Worm (Caenorhabditis elegans) whole organism, young adult: ENCODE results near the gene F36D4.4.

ENCODE experiments used
- B0019.2 ChIP-seq: fragments of 200-800 bp; sonication (Bioruptor generic); conservative IDR thresholded peaks from 2 replicates; pipeline ENCODE4 v1.3.6; 2022; ENCODE audit warnings: missing genetic modification reagents, missing genetic modification characterization, missing compliant biosample characterization
- B0035.1 ChIP-seq: sonication (generic microtip); optimal IDR thresholded peaks from 2 replicates; lab custom pipeline; 2016; ENCODE audit warnings: missing genetic modification characterization, mild to moderate bottlenecking, missing compliant biosample characterization, missing genotype, missing genetic modification reagents
- B0336.3 ChIP-seq: fragments of 200-800 bp; sonication (Bioruptor generic); IDR thresholded peaks from 2 replicates; pipeline ENCODE4 v1.3.6; 2022; ENCODE audit warnings: missing genetic modification characterization, missing compliant biosample characterization
- C06A6.2 ChIP-seq: fragments of 200-800 bp; sonication (Bioruptor generic); conservative IDR thresholded peaks from 2 replicates; pipeline ENCODE4 v1.3.6; 2022; ENCODE audit warnings: missing genetic modification characterization, missing compliant biosample characterization
- C17E4.6 ChIP-seq: fragments of 200-800 bp; sonication (Bioruptor generic); IDR thresholded peaks from 2 replicates; pipeline ENCODE4 v1.3.6; 2022; ENCODE audit warnings: missing genetic modification reagents, missing genetic modification characterization, missing compliant biosample characterization
- D2030.7 ChIP-seq: fragments of 200-800 bp; sonication (Bioruptor generic); IDR thresholded peaks from 2 replicates; pipeline ENCODE4 v1.3.6; 2022; ENCODE audit warnings: missing genetic modification reagents, missing genetic modification characterization, missing compliant biosample characterization
- F22D6.2 ChIP-seq: sonication (generic microtip); optimal IDR thresholded peaks from 2 replicates; lab custom pipeline; 2016; ENCODE audit warnings: mild to moderate bottlenecking, missing genetic modification characterization, missing compliant biosample characterization
- F23B12.7 ChIP-seq: sonication (generic microtip); optimal IDR thresholded peaks from 2 replicates; lab custom pipeline; 2017; ENCODE audit warnings: missing genetic modification characterization, mild to moderate bottlenecking, missing compliant biosample characterization, antibody characterized with exemption, moderate library complexity; ENCODE audit not compliant: insufficient read depth
- F33H1.4 ChIP-seq: fragments of 200-800 bp; sonication (Bioruptor generic); IDR thresholded peaks from 2 replicates; pipeline ENCODE4 v1.3.6; 2022; ENCODE audit warnings: missing genetic modification reagents, missing genetic modification characterization, missing compliant biosample characterization
- F57A8.1 ChIP-seq: fragments of 200-800 bp; sonication (Bioruptor generic); optimal IDR thresholded peaks from 2 replicates; lab custom pipeline; 2018; ENCODE audit warnings: mild to moderate bottlenecking, missing genetic modification characterization, moderate library complexity, missing compliant biosample characterization
- K11D2.4 ChIP-seq: fragments of 200-800 bp; sonication (Bioruptor generic); IDR thresholded peaks from 2 replicates; pipeline ENCODE4 v1.3.6; 2022; ENCODE audit warnings: missing genetic modification reagents, missing genetic modification characterization, missing compliant biosample characterization
- Y56A3A.18 ChIP-seq: fragments of 200-800 bp; sonication (Bioruptor generic); IDR thresholded peaks from 2 replicates; pipeline ENCODE4 v1.3.6; 2022; ENCODE audit warnings: missing genetic modification reagents, missing genetic modification characterization, missing compliant biosample characterization
- aptf-3 ChIP-seq: fragments of 200-800 bp; sonication (Bioruptor generic); IDR thresholded peaks from 2 replicates; pipeline ENCODE4 v1.3.6; 2022; ENCODE audit warnings: missing genetic modification characterization, missing compliant biosample characterization
- ccch-3 ChIP-seq: fragments of 200-800 bp; sonication (Bioruptor generic); optimal IDR thresholded peaks from 2 replicates; lab custom pipeline; 2018; ENCODE audit warnings: mild to moderate bottlenecking, missing genetic modification characterization, missing compliant biosample characterization
- ceh-27 ChIP-seq: fragments of 200-800 bp; sonication (Bioruptor generic); optimal IDR thresholded peaks from 2 replicates; lab custom pipeline; 2018; ENCODE audit warnings: mild to moderate bottlenecking, missing genetic modification characterization, moderate library complexity, missing compliant biosample characterization
- ceh-40 ChIP-seq: fragments of 200-800 bp; sonication (Bioruptor generic); IDR thresholded peaks from 2 replicates; pipeline ENCODE4 v1.3.6; 2022; ENCODE audit warnings: missing genetic modification characterization, missing compliant biosample characterization
- ceh-91 ChIP-seq: fragments of 200-800 bp; sonication (Bioruptor generic); IDR thresholded peaks from 2 replicates; pipeline ENCODE4 v1.3.6; 2022; ENCODE audit warnings: missing genetic modification reagents, missing genetic modification characterization, missing compliant biosample characterization
- chd-7 ChIP-seq: sonication (generic microtip); optimal IDR thresholded peaks from 2 replicates; lab custom pipeline; 2016; ENCODE audit warnings: mild to moderate bottlenecking, missing genetic modification characterization, moderate library complexity, missing compliant biosample characterization
- die-1 ChIP-seq: sonication (generic microtip); optimal IDR thresholded peaks from 2 replicates; lab custom pipeline; 2016; ENCODE audit warnings: missing genotype, mild to moderate bottlenecking, missing genetic modification characterization, missing compliant biosample characterization
- dox-1 ChIP-seq: fragments of 200-800 bp; sonication (Bioruptor generic); IDR thresholded peaks from 2 replicates; pipeline ENCODE4 v1.3.6; 2022; ENCODE audit warnings: missing genetic modification reagents, missing genetic modification characterization, missing compliant biosample characterization
- dpl-1 ChIP-seq: fragments of 150-350 bp; optimal IDR thresholded peaks from 2 replicates; lab custom pipeline; 2014; ENCODE audit warnings: missing biosample characterization, missing genetic modification reagents, missing genetic modification characterization
- ekl-4 ChIP-seq: fragments of 200-800 bp; sonication (Bioruptor generic); IDR thresholded peaks from 2 replicates; pipeline ENCODE4 v1.3.6; 2022; ENCODE audit warnings: missing genetic modification reagents, missing genetic modification characterization, missing compliant biosample characterization
- ets-4 ChIP-seq: fragments of 200-800 bp; sonication (Bioruptor generic); optimal IDR thresholded peaks from 2 replicates; lab custom pipeline; 2018; ENCODE audit warnings: mild to moderate bottlenecking, missing genetic modification characterization, missing compliant biosample characterization
- hrde-1 ChIP-seq: sonication (generic microtip); optimal IDR thresholded peaks from 2 replicates; lab custom pipeline; 2016; ENCODE audit warnings: missing genetic modification characterization, mild to moderate bottlenecking, missing compliant biosample characterization, moderate library complexity, missing genotype, missing genetic modification reagents, borderline replicate concordance
- hsf-1 ChIP-seq: fragments of 200-800 bp; sonication (Bioruptor generic); IDR thresholded peaks from 2 replicates; pipeline ENCODE4 v1.3.6; 2022; ENCODE audit warnings: missing genetic modification reagents, missing genetic modification characterization, missing compliant biosample characterization
- lin-35 ChIP-seq, 3 experiments: fragments of 150-350 bp in 2 of 3; sonication (generic microtip) in 1 of 3; optimal IDR thresholded peaks; 2 replicates each; lab custom pipeline; 2014 to 2018; ENCODE audit warnings: missing biosample characterization in 3 of 3, missing genetic modification characterization in 3 of 3, missing genetic modification reagents in 3 of 3
- lin-40 ChIP-seq: sonication (generic microtip); optimal IDR thresholded peaks from 2 replicates; lab custom pipeline; 2016; ENCODE audit warnings: missing genetic modification characterization, mild to moderate bottlenecking, missing compliant biosample characterization, missing genotype, missing genetic modification reagents
- lin-54 ChIP-seq: fragments of 200-800 bp; sonication (Bioruptor generic); optimal IDR thresholded peaks from 2 replicates; lab custom pipeline; 2018; ENCODE audit warnings: mild to moderate bottlenecking, missing genetic modification characterization, missing compliant biosample characterization
- lsl-1 ChIP-seq: fragments of 200-800 bp; sonication (Bioruptor generic); optimal IDR thresholded peaks from 2 replicates; lab custom pipeline; 2018; ENCODE audit warnings: mild to moderate bottlenecking, missing genetic modification characterization, moderate library complexity, missing compliant biosample characterization
- madf-3 ChIP-seq: fragments of 200-800 bp; sonication (Bioruptor generic); IDR thresholded peaks from 2 replicates; pipeline ENCODE4 v1.3.6; 2022; ENCODE audit warnings: missing genetic modification reagents, missing genetic modification characterization, missing compliant biosample characterization
- madf-6 ChIP-seq: fragments of 200-800 bp; sonication (Bioruptor generic); IDR thresholded peaks from 2 replicates; pipeline ENCODE4 v1.3.6; 2022; ENCODE audit warnings: missing genetic modification reagents, missing genetic modification characterization, missing compliant biosample characterization
- nhr-179 ChIP-seq: sonication (generic microtip); optimal IDR thresholded peaks from 2 replicates; lab custom pipeline; 2016; ENCODE audit warnings: mild to moderate bottlenecking, missing genetic modification characterization, missing compliant biosample characterization
- nhr-80 ChIP-seq: sonication (generic microtip); optimal IDR thresholded peaks from 2 replicates; lab custom pipeline; 2016; ENCODE audit warnings: missing genetic modification characterization, missing compliant biosample characterization
- pha-4 ChIP-seq: fragments of 150-350 bp; sonication (generic microtip); optimal IDR thresholded peaks from 2 replicates; lab custom pipeline; 2014; ENCODE audit warnings: missing biosample characterization, missing genetic modification reagents, missing genetic modification characterization
- rcor-1 ChIP-seq: fragments of 200-800 bp; sonication (Bioruptor generic); IDR thresholded peaks from 2 replicates; pipeline ENCODE4 v1.3.6; 2022; ENCODE audit warnings: missing genetic modification reagents, missing genetic modification characterization, missing compliant biosample characterization
- sea-2 ChIP-seq: fragments of 200-800 bp; sonication (Bioruptor generic); IDR thresholded peaks from 2 replicates; pipeline ENCODE4 v1.3.6; 2022; ENCODE audit warnings: missing genetic modification characterization, missing compliant biosample characterization
- snpc-1.3 ChIP-seq: sonication (generic microtip); optimal IDR thresholded peaks from 2 replicates; lab custom pipeline; 2017; ENCODE audit warnings: missing genetic modification characterization, mild to moderate bottlenecking, missing compliant biosample characterization, antibody characterized with exemption, moderate library complexity, missing genotype, missing genetic modification reagents; ENCODE audit not compliant: insufficient read depth
- somi-1 ChIP-seq: fragments of 200-800 bp; sonication (Bioruptor generic); optimal IDR thresholded peaks from 2 replicates; lab custom pipeline; 2018; ENCODE audit warnings: mild to moderate bottlenecking, missing genetic modification characterization, missing compliant biosample characterization
- tlf-1 ChIP-seq: fragments of 200-800 bp; sonication (Bioruptor generic); optimal IDR thresholded peaks from 2 replicates; lab custom pipeline; 2018; ENCODE audit warnings: mild to moderate bottlenecking, missing genetic modification characterization, missing compliant biosample characterization
- unc-130 ChIP-seq: sonication (generic microtip); optimal IDR thresholded peaks from 2 replicates; lab custom pipeline; 2016; ENCODE audit warnings: missing genetic modification reagents, missing genetic modification characterization, missing compliant biosample characterization
- unc-62 ChIP-seq: fragments of 150-350 bp; optimal IDR thresholded peaks from 2 replicates; lab custom pipeline; 2014; ENCODE audit warnings: missing biosample characterization, missing genetic modification reagents, missing genetic modification characterization
- zfh-2 ChIP-seq: fragments of 200-800 bp; sonication (Bioruptor generic); conservative IDR thresholded peaks from 2 replicates; pipeline ENCODE4 v1.3.6; 2022; ENCODE audit warnings: missing genetic modification reagents, missing genetic modification characterization, missing compliant biosample characterization
- ztf-22 ChIP-seq: fragments of 200-800 bp; sonication (Bioruptor generic); optimal IDR thresholded peaks from 2 replicates; lab custom pipeline; 2018; ENCODE audit warnings: mild to moderate bottlenecking, missing genetic modification characterization, moderate library complexity, missing compliant biosample characterization
- ztf-25 ChIP-seq: fragments of 200-800 bp; sonication (Bioruptor generic); IDR thresholded peaks from 2 replicates; pipeline ENCODE4 v1.3.6; 2022; ENCODE audit warnings: missing genetic modification reagents, missing genetic modification characterization, missing compliant biosample characterization
- ztf-3 ChIP-seq: fragments of 200-800 bp; sonication (Bioruptor generic); optimal IDR thresholded peaks from 2 replicates; lab custom pipeline; 2018; ENCODE audit warnings: mild to moderate bottlenecking, missing genetic modification characterization, missing compliant biosample characterization
- ztf-6 ChIP-seq: fragments of 200-800 bp; sonication (Bioruptor generic); IDR thresholded peaks from 2 replicates; pipeline ENCODE4 v1.3.6; 2022; ENCODE audit warnings: missing genetic modification reagents, missing genetic modification characterization, missing compliant biosample characterization

Gene F36D4.4

ce11 chrV:9384359-9384758, 30.1 kb downstream of the F36D4.4 start (continued):
- no peak for TF ChIP-seq B0035.1 (tag; lab: Kevin White, UChicago)
- TF ChIP-seq unc-130 (GFP tag; lab: Kevin White, UChicago) = no peak
- no peak for TF ChIP-seq pha-4 (tag; lab: Kevin White, UChicago)
- peak; percentile 60 for TF ChIP-seq lsl-1 (GFP tag; lab: Kevin White, UChicago)
- no peak for TF ChIP-seq chd-7 (tag; lab: Kevin White, UChicago)
- no peak for TF ChIP-seq C06A6.2
- TF ChIP-seq die-1 (tag; lab: Kevin White, UChicago) = no peak
- no peak for TF ChIP-seq ets-4 (GFP tag; lab: Kevin White, UChicago)
- TF ChIP-seq aptf-3 (GFP tag; lab: Robert Waterston, UW) = no peak
- peak; percentile 27; the same call in 1 of the 2 replicates for TF ChIP-seq D2030.7
- no peak for TF ChIP-seq nhr-80 (tag; lab: Kevin White, UChicago)
- TF ChIP-seq rcor-1 (GFP tag; lab: Robert Waterston, UW) = no peak
- TF ChIP-seq dpl-1 (GFP tag; lab: Kevin White, UChicago) = peak; percentile 25
- peak; percentile 76 for TF ChIP-seq madf-6 (GFP tag; lab: Robert Waterston, UW)
- no peak for TF ChIP-seq ccch-3
- no peak for TF ChIP-seq F23B12.7
- TF ChIP-seq snpc-1.3 (tag; lab: Kevin White, UChicago) = no peak
- TF ChIP-seq F57A8.1 (GFP tag; lab: Kevin White, UChicago) = no peak
- TF ChIP-seq lin-35 (GFP tag; optimal IDR thresholded peaks at IDR 0.05; lab: Kevin White, UChicago) = no peak
- no peak for TF ChIP-seq B0019.2 (GFP tag; lab: Robert Waterston, UW)
- no peak for TF ChIP-seq unc-62
- no peak for TF ChIP-seq K11D2.4 (GFP tag; lab: Robert Waterston, UW)
- no peak for TF ChIP-seq tlf-1 (GFP tag; lab: Kevin White, UChicago)

- TF ChIP-seq ets-4 (GFP tag; lab: Kevin White, UChicago) = no peak
- no peak for TF ChIP-seq K11D2.4 (GFP tag; lab: Robert Waterston, UW)
- TF ChIP-seq sea-2 (GFP tag; lab: Robert Waterston, UW) = no peak
- peak; percentile 95 for TF ChIP-seq ceh-91 (GFP tag; lab: Robert Waterston, UW)
- peak; percentile 88 for TF ChIP-seq ekl-4 (GFP tag; lab: Robert Waterston, UW)
- TF ChIP-seq hsf-1 (GFP tag; lab: Robert Waterston, UW) = peak; percentile 89
- TF ChIP-seq ceh-40 (GFP tag; lab: Robert Waterston, UW) = no peak
- TF ChIP-seq aptf-3 (GFP tag; lab: Robert Waterston, UW) = 0 out of 2 replicates have a peak, but pooled peaks have one; percentile 75
- TF ChIP-seq hrde-1 (tag; lab: Kevin White, UChicago) = no peak
- TF ChIP-seq lin-40 = no peak
- TF ChIP-seq Y56A3A.18 (GFP tag; lab: Robert Waterston, UW) = no peak
- no peak for TF ChIP-seq ztf-6
- peak; percentile 93 for TF ChIP-seq lin-54 (GFP tag; lab: Kevin White, UChicago)
- TF ChIP-seq F22D6.2 (tag; lab: Kevin White, UChicago) = no peak
- peak; percentile 98; the same call in 1 of the 2 replicates for TF ChIP-seq D2030.7
- no peak for TF ChIP-seq zfh-2
- no peak for TF ChIP-seq die-1 (tag; lab: Kevin White, UChicago)
- peak; percentile 82 for TF ChIP-seq F33H1.4 (GFP tag; lab: Robert Waterston, UW)
- no peak for TF ChIP-seq nhr-179
- TF ChIP-seq somi-1 (GFP tag; lab: Kevin White, UChicago) = no peak
- TF ChIP-seq dox-1 (GFP tag; lab: Robert Waterston, UW) = peak; percentile 94
- no peak for TF ChIP-seq ztf-25 (GFP tag; lab: Robert Waterston, UW)
- no peak for TF ChIP-seq ztf-3 (GFP tag; lab: Kevin White, UChicago)
- TF ChIP-seq ceh-27 (GFP tag; lab: Kevin White, UChicago) = no peak
- TF ChIP-seq madf-3 = peak; percentile 92
- TF ChIP-seq B0336.3 (GFP tag; lab: Robert Waterston, UW) = peak; percentile 90
- no peak for TF ChIP-seq C17E4.6
- TF ChIP-seq ztf-22 = no peak
These were observed 31.7 kb downstream of the F36D4.4 start for ce11 chrV:9382538-9383328.
